Fruit fly (Drosophila melanogaster): Measurements from ENCODE around the gene Svip.

Gene Svip

dm6 chr3L:9399013-9399750 is 40.4 kb downstream of the Svip start, which contains the start of gene CG4080 (continued):
- peak; percentile 42 for TF ChIP-seq Hmr (GFP tag; optimal IDR thresholded peaks at IDR 0.05)
- TF ChIP-seq Hr78 (GFP tag; optimal IDR thresholded peaks at IDR 0.05) = no peak
- no peak for TF ChIP-seq CG12219 (GFP tag; optimal IDR thresholded peaks at IDR 0.05)
- peak; percentile 79 for TF ChIP-seq Ets65A (GFP tag)
- TF ChIP-seq Atf3 (GFP tag; optimal IDR thresholded peaks at IDR 0.05) = no peak
- peak; percentile 1 for TF ChIP-seq CG13894 (tag; optimal IDR thresholded peaks at IDR 0.05)
- no peak for TF ChIP-seq fu2 (GFP tag; optimal IDR thresholded peaks at IDR 0.05)
- no peak for TF ChIP-seq klu (GFP tag; IDR thresholded peaks at IDR 0.05)
- no peak for TF ChIP-seq CG8765 (GFP tag; IDR thresholded peaks at IDR 0.05)
- TF ChIP-seq ewg (GFP tag; optimal IDR thresholded peaks at IDR 0.05) = peak; percentile 3
- no peak for TF ChIP-seq cato (GFP tag; optimal IDR thresholded peaks at IDR 0.05; ENCODE audit: borderline replicate concordance)
- no peak for TF ChIP-seq CG11456 (GFP tag; IDR thresholded peaks at IDR 0.05)
- TF ChIP-seq Elba2 (GFP tag; optimal IDR thresholded peaks at IDR 0.05) = no peak
- no peak; the same call in none of the 2 replicates for TF ChIP-seq nerfin-2 (GFP tag; IDR thresholded peaks at IDR 0.05; ENCODE audit: partially characterized antibody)
- TF ChIP-seq sug (tag; optimal IDR thresholded peaks at IDR 0.05) = peak; percentile 22
- TF ChIP-seq CG3847 (GFP tag; IDR thresholded peaks at IDR 0.05) = peak; percentile 18; the same call in 1 of the 2 replicates
- peak; percentile 63 for TF ChIP-seq Myb (GFP tag; optimal IDR thresholded peaks at IDR 0.05)
- no peak for TF ChIP-seq CG3995 (GFP tag; optimal IDR thresholded peaks at IDR 0.05)
- TF ChIP-seq crp (GFP tag; optimal IDR thresholded peaks at IDR 0.05) = peak in 1 of 2 experiments; percentile 4
- peak; percentile 78 for TF ChIP-seq CG12659 (GFP tag; optimal IDR thresholded peaks at IDR 0.05)
- TF ChIP-seq CG6254 (GFP tag; optimal IDR thresholded peaks at IDR 0.05) = no peak
- no peak for TF ChIP-seq CG3726 (GFP tag; IDR thresholded peaks at IDR 0.05)
- no peak for TF ChIP-seq Trl (optimal IDR thresholded peaks at IDR 0.05)
- TF ChIP-seq Trl (GFP tag; optimal IDR thresholded peaks at IDR 0.05) = no peak
- TF ChIP-seq CG6689 (GFP tag; IDR thresholded peaks at IDR 0.05) = 0 out of 2 replicates have a peak, but pooled peaks have one; percentile 18
- no peak for TF ChIP-seq CG18262 (tag; optimal IDR thresholded peaks at IDR 0.05)
- TF ChIP-seq CG16779 (GFP tag; IDR thresholded peaks at IDR 0.05) = no peak
- no peak for TF ChIP-seq H15 (GFP tag; IDR thresholded peaks at IDR 0.05)
- TF ChIP-seq B-H2 (GFP tag; optimal IDR thresholded peaks at IDR 0.05) = peak; percentile 61
- TF ChIP-seq CG32767 (GFP tag; IDR thresholded peaks at IDR 0.05) = no peak
- 0 out of 3 replicates have a peak, but pooled peaks have one; percentile 28 for TF ChIP-seq CG7963 (GFP tag; IDR thresholded peaks at IDR 0.05; ENCODE audit: partially characterized antibody)
- TF ChIP-seq tx (GFP tag; optimal IDR thresholded peaks at IDR 0.05) = no peak
- no peak for TF ChIP-seq fd96Cb (tag; optimal IDR thresholded peaks at IDR 0.05)
- TF ChIP-seq NC2β (GFP tag; optimal IDR thresholded peaks at IDR 0.05) = peak; percentile 5
- no peak for TF ChIP-seq CG4282 (GFP tag; optimal IDR thresholded peaks at IDR 0.05)
- TF ChIP-seq zen (tag; optimal IDR thresholded peaks at IDR 0.05) = peak; percentile 26
- peak in 1 of 2 experiments; percentile 22 for TF ChIP-seq Pdp1 (GFP tag; optimal IDR thresholded peaks at IDR 0.05)
- TF ChIP-seq sima (GFP tag; optimal IDR thresholded peaks at IDR 0.05) = no peak
- no peak for TF ChIP-seq CG2875 (GFP tag; optimal IDR thresholded peaks at IDR 0.05)
- TF ChIP-seq CG14710 (tag; optimal IDR thresholded peaks at IDR 0.05) = peak; percentile 80
- TF ChIP-seq Aef1 (GFP tag; IDR thresholded peaks at IDR 0.05) = no peak
- no peak for TF ChIP-seq sim (GFP tag; IDR thresholded peaks at IDR 0.05)
- no peak for TF ChIP-seq Adf1 (GFP tag; IDR thresholded peaks at IDR 0.05)
- peak; percentile 55 for TF ChIP-seq CG34376 (GFP tag; optimal IDR thresholded peaks at IDR 0.05)
- peak; percentile 86 for TF ChIP-seq Jarid2 (GFP tag; optimal IDR thresholded peaks at IDR 0.05)
- TF ChIP-seq CG7271 (tag; optimal IDR thresholded peaks at IDR 0.05) = no peak
- no peak for TF ChIP-seq fd3F (GFP tag; optimal IDR thresholded peaks at IDR 0.05)
- TF ChIP-seq Ets97D (GFP tag; optimal IDR thresholded peaks at IDR 0.05) = peak; percentile 61
- TF ChIP-seq stwl (tag; optimal IDR thresholded peaks at IDR 0.05) = peak; percentile 86
